Fruit fly (Drosophila melanogaster): ENCODE results near the gene CG4199.

dm6 chrX:2075846-2076377 lies 2.6 kb upstream of the CG4199 start, which contains the start of gene CG4045:
- TF ChIP-seq Drgx (GFP tag; IDR thresholded peaks at IDR 0.05) (no peak), ewg (GFP tag; optimal IDR thresholded peaks at IDR 0.05) (no peak), CG10267 (tag; optimal IDR thresholded peaks at IDR 0.05) (peak; percentile 19), Side (GFP tag; optimal IDR thresholded peaks at IDR 0.05) (no peak), CG4404 (GFP tag; IDR thresholded peaks at IDR 0.05) (no peak), CG6254 (GFP tag; optimal IDR thresholded peaks at IDR 0.05) (no peak), fd3F (GFP tag; optimal IDR thresholded peaks at IDR 0.05) (no peak), Gug (GFP tag; IDR thresholded peaks at IDR 0.05) (no peak), z (GFP tag; IDR thresholded peaks at IDR 0.05) (no peak), Hr39 (optimal IDR thresholded peaks at IDR 0.05) (no peak), pho (GFP tag; optimal IDR thresholded peaks at IDR 0.05) (no peak), ro (GFP tag; IDR thresholded peaks at IDR 0.05) (no peak), nmo (GFP tag; optimal IDR thresholded peaks at IDR 0.05) (peak; percentile 16)

All from whole organism, embryonic.